Fruit fly (Drosophila melanogaster) whole organism, embryonic: ENCODE results near the gene CG7381.

ENCODE experiments used
- B-H1 ChIP-seq: fragments of 200-800 bp; sonication (Bioruptor generic); IDR thresholded peaks from 3 replicates; pipeline ENCODE4 v1.3.6; 2022; ENCODE audit warnings: missing biosample characterization, missing genetic modification characterization
- CG10321 ChIP-seq: fragments of 200-800 bp; sonication (Bioruptor generic); IDR thresholded peaks from 2 replicates; pipeline ENCODE4 v1.3.6; 2022; ENCODE audit warnings: missing biosample characterization, missing genetic modification characterization
- CG12236 ChIP-seq: fragments of 200-800 bp; sonication (Bioruptor generic); optimal IDR thresholded peaks from 2 replicates; lab custom pipeline; 2016; ENCODE audit warnings: missing biosample characterization, missing genetic modification characterization
- CG17361 ChIP-seq: fragments of 200-800 bp; sonication (Bioruptor generic); IDR thresholded peaks from 3 replicates; pipeline ENCODE4 v1.3.6; 2022; ENCODE audit warnings: missing biosample characterization, missing genetic modification characterization
- CG17612 ChIP-seq: fragments of 200-800 bp; sonication (Bioruptor generic); IDR thresholded peaks from 2 replicates; pipeline ENCODE4 v1.3.6; 2022; ENCODE audit warnings: missing biosample characterization, missing genetic modification characterization
- CG33213 ChIP-seq: fragments of 200-800 bp; sonication (Bioruptor generic); optimal IDR thresholded peaks from 3 replicates; lab custom pipeline; 2016; ENCODE audit warnings: missing biosample characterization, missing genetic modification characterization
- CG3407 ChIP-seq: fragments of 200-800 bp; sonication (Bioruptor generic); optimal IDR thresholded peaks from 2 replicates; lab custom pipeline; 2018; ENCODE audit warnings: missing biosample characterization, mild to moderate bottlenecking, missing genetic modification characterization
- CG3726 ChIP-seq: fragments of 200-800 bp; sonication (Bioruptor generic); IDR thresholded peaks from 3 replicates; pipeline ENCODE4, ENCODE4 v1.3.6; 2022; ENCODE audit warnings: missing biosample characterization, missing genetic modification characterization
- CG4282 ChIP-seq: fragments of 200-800 bp; sonication (Bioruptor generic); optimal IDR thresholded peaks from 2 replicates; lab custom pipeline; 2016; ENCODE audit warnings: missing biosample characterization, missing genetic modification characterization
- CG43689 ChIP-seq: fragments of 200-800 bp; sonication (Bioruptor generic); IDR thresholded peaks from 2 replicates; pipeline ENCODE4 v1.3.6; 2022; ENCODE audit warnings: missing biosample characterization, missing genetic modification characterization
- CG6765 ChIP-seq: fragments of 200-800 bp; sonication (Bioruptor generic); optimal IDR thresholded peaks from 3 replicates; lab custom pipeline; 2017; ENCODE audit warnings: missing biosample characterization, mild to moderate bottlenecking, missing genetic modification characterization
- CG7839 ChIP-seq: fragments of 200-800 bp; sonication (Bioruptor generic); optimal IDR thresholded peaks from 3 replicates; lab custom pipeline; 2018; ENCODE audit warnings: missing biosample characterization, mild to moderate bottlenecking, missing genetic modification characterization, moderate library complexity
- CG8281 ChIP-seq: fragments of 200-800 bp; sonication (Bioruptor generic); optimal IDR thresholded peaks from 2 replicates; lab custom pipeline; 2018; ENCODE audit warnings: missing biosample characterization, mild to moderate bottlenecking, missing genetic modification characterization, moderate library complexity
- CG8359 ChIP-seq: fragments of 200-800 bp; sonication (Bioruptor generic); optimal IDR thresholded peaks from 2 replicates; lab custom pipeline; 2017; ENCODE audit warnings: missing biosample characterization, mild to moderate bottlenecking, missing genetic modification characterization, borderline replicate concordance
- CG8765 ChIP-seq: fragments of 200-800 bp; sonication (Bioruptor generic); IDR thresholded peaks from 2 replicates; pipeline ENCODE4 v1.3.6; 2022; ENCODE audit warnings: missing biosample characterization, missing genetic modification characterization
- CG8924 ChIP-seq: fragments of 200-800 bp; optimal IDR thresholded peaks from 3 replicates; lab custom pipeline; 2019; ENCODE audit warnings: missing biosample characterization, mild to moderate bottlenecking, missing genetic modification characterization, moderate library complexity
- Dref ChIP-seq: fragments of 200-800 bp; sonication (Bioruptor generic); IDR thresholded peaks from 2 replicates; pipeline ENCODE4 v1.3.6; 2022; ENCODE audit warnings: missing biosample characterization, missing genetic modification characterization
- Eip74EF ChIP-seq, 2 experiments: fragments of 200-800 bp in 1 of 2; fragments of >200 bp in 1 of 2; sonication (Bioruptor generic) in 1 of 2; optimal IDR thresholded peaks; 2 replicates each; lab custom pipeline; 2017 to 2019; ENCODE audit warnings: missing biosample characterization in 2 of 2, missing genetic modification characterization in 2 of 2, mild to moderate bottlenecking in 1 of 2, moderate library complexity in 1 of 2
- Fer3 ChIP-seq: fragments of 200-800 bp; sonication (Bioruptor generic); optimal IDR thresholded peaks from 2 replicates; lab custom pipeline; 2018; ENCODE audit warnings: missing biosample characterization, mild to moderate bottlenecking, missing genetic modification characterization, moderate library complexity
- GATAe ChIP-seq: fragments of 200-800 bp; sonication (Bioruptor generic); conservative IDR thresholded peaks from 2 replicates; pipeline ENCODE4 v1.3.6; 2022; ENCODE audit warnings: missing biosample characterization, missing genetic modification characterization
- HLHmδ ChIP-seq: fragments of 200-800 bp; sonication (Bioruptor generic); optimal IDR thresholded peaks from 2 replicates; lab custom pipeline; 2018; ENCODE audit warnings: missing biosample characterization, mild to moderate bottlenecking, missing genetic modification characterization, moderate library complexity
- Hey ChIP-seq: fragments of 200-800 bp; sonication (Bioruptor generic); optimal IDR thresholded peaks from 3 replicates; lab custom pipeline; 2018; ENCODE audit warnings: missing biosample characterization, mild to moderate bottlenecking, missing genetic modification characterization
- Hr39 ChIP-seq: fragments of >200 bp; optimal IDR thresholded peaks from 2 replicates; lab custom pipeline; 2017
- Mrtf ChIP-seq: fragments of 200-800 bp; sonication (Bioruptor generic); IDR thresholded peaks from 3 replicates; pipeline ENCODE4 v1.3.6; 2022; ENCODE audit warnings: missing biosample characterization, missing genetic modification characterization
- Nf-YA ChIP-seq: fragments of 200-800 bp; sonication (Bioruptor generic); IDR thresholded peaks from 2 replicates; pipeline ENCODE4 v1.3.6; 2022; ENCODE audit warnings: missing biosample characterization, missing genetic modification characterization
- Oli ChIP-seq: fragments of 200-800 bp; sonication (Bioruptor generic); optimal IDR thresholded peaks from 2 replicates; lab custom pipeline; 2018; ENCODE audit warnings: missing biosample characterization, mild to moderate bottlenecking, missing genetic modification characterization, moderate library complexity
- Side ChIP-seq: fragments of 200-800 bp; sonication (Bioruptor generic); optimal IDR thresholded peaks from 2 replicates; lab custom pipeline; 2016; ENCODE audit warnings: missing biosample characterization, missing genetic modification characterization
- Six4 ChIP-seq: fragments of 200-800 bp; sonication (Bioruptor generic); optimal IDR thresholded peaks from 2 replicates; lab custom pipeline; 2016; ENCODE audit warnings: missing biosample characterization, missing genetic modification characterization
- Sox100B ChIP-seq: fragments of 200-800 bp; sonication (Bioruptor generic); optimal IDR thresholded peaks from 3 replicates; lab custom pipeline; 2018; ENCODE audit warnings: missing biosample characterization, mild to moderate bottlenecking, missing genetic modification characterization
- Sry-β ChIP-seq: fragments of 200-800 bp; sonication (Bioruptor generic); optimal IDR thresholded peaks from 2 replicates; lab custom pipeline; 2018; ENCODE audit warnings: missing biosample characterization, mild to moderate bottlenecking, missing genetic modification characterization, moderate library complexity
- bigmax ChIP-seq: fragments of 200-800 bp; sonication (Bioruptor generic); optimal IDR thresholded peaks from 2 replicates; lab custom pipeline; 2018; ENCODE audit warnings: missing biosample characterization, mild to moderate bottlenecking, missing genetic modification characterization
- chinmo ChIP-seq: fragments of 200-800 bp; sonication (Bioruptor generic); IDR thresholded peaks from 4 replicates; pipeline ENCODE4 v1.3.6; 2022; ENCODE audit warnings: missing biosample characterization, missing genetic modification characterization; ENCODE audit not compliant: partially characterized antibody
- ci ChIP-seq: fragments of 200-800 bp; sonication (Bioruptor generic); IDR thresholded peaks from 3 replicates; pipeline ENCODE4 v1.3.6; 2022; ENCODE audit warnings: missing biosample characterization, missing genetic modification characterization
- corto ChIP-seq: fragments of 200-800 bp; sonication (Bioruptor generic); optimal IDR thresholded peaks from 2 replicates; lab custom pipeline; 2016; ENCODE audit warnings: missing biosample characterization, mild to moderate bottlenecking, missing genetic modification characterization, moderate library complexity
- crp ChIP-seq, 2 experiments: fragments of 200-800 bp; sonication (Bioruptor generic); optimal IDR thresholded peaks; 2 replicates in 1 of 2; 3 replicates in 1 of 2; lab custom pipeline; 2017; ENCODE audit warnings: missing biosample characterization in 2 of 2, missing genetic modification characterization in 2 of 2, mild to moderate bottlenecking in 1 of 2, moderate library complexity in 1 of 2
- exex ChIP-seq: fragments of 200-800 bp; sonication (Bioruptor generic); optimal IDR thresholded peaks from 4 replicates; lab custom pipeline; 2018; ENCODE audit warnings: missing biosample characterization, mild to moderate bottlenecking, missing genetic modification characterization, moderate library complexity
- hkb ChIP-seq, 2 experiments: fragments of 200-800 bp in 1 of 2; fragments of >200 bp in 1 of 2; sonication (Bioruptor generic) in 1 of 2; IDR thresholded peaks in 1 of 2; optimal IDR thresholded peaks in 1 of 2; 2 replicates each; pipeline versions ENCODE4 v1.3.6 to Lab custom; 2017 to 2022; ENCODE audit warnings: missing biosample characterization in 1 of 2, missing genetic modification characterization in 1 of 2
- jumu ChIP-seq: fragments of 200-800 bp; sonication (Bioruptor generic); optimal IDR thresholded peaks from 3 replicates; lab custom pipeline; 2016; ENCODE audit warnings: missing biosample characterization, missing genetic modification characterization
- kni ChIP-seq: fragments of 200-800 bp; sonication (Bioruptor generic); optimal IDR thresholded peaks from 3 replicates; lab custom pipeline; 2017; ENCODE audit warnings: mild to moderate bottlenecking, missing biosample characterization, missing genetic modification reagents, missing genetic modification characterization
- lola ChIP-seq, 3 experiments: fragments of >200 bp in 2 of 3; fragments of 200-800 bp in 1 of 3; sonication (Bioruptor generic) in 1 of 3; optimal IDR thresholded peaks; 2 replicates each; lab custom pipeline; 2017 to 2019; ENCODE audit warnings: missing biosample characterization in 3 of 3, missing genetic modification characterization in 3 of 3, mild to moderate bottlenecking in 1 of 3, moderate library complexity in 1 of 3
- pan ChIP-seq, 4 experiments: fragments of >200 bp in 3 of 4; fragments of 200-800 bp in 1 of 4; sonication (Bioruptor generic) in 1 of 4; optimal IDR thresholded peaks in 3 of 4; IDR thresholded peaks in 1 of 4; 2 replicates each; pipeline versions ENCODE4 v1.3.6 to Lab custom; 2017 to 2022; ENCODE audit warnings: missing biosample characterization in 2 of 4, missing genetic modification characterization in 2 of 4, mixed read lengths in 1 of 4
- peb ChIP-seq: fragments of 200-800 bp; sonication (Bioruptor generic); IDR thresholded peaks from 2 replicates; pipeline ENCODE4 v1.3.6; 2022; ENCODE audit warnings: missing biosample characterization, missing genetic modification characterization
- pum ChIP-seq: fragments of 200-800 bp; sonication (Bioruptor generic); optimal IDR thresholded peaks from 2 replicates; lab custom pipeline; 2016; ENCODE audit warnings: missing biosample characterization, missing genetic modification characterization
- schlank ChIP-seq: fragments of 200-800 bp; sonication (Bioruptor generic); optimal IDR thresholded peaks from 2 replicates; lab custom pipeline; 2018; ENCODE audit warnings: missing biosample characterization, mild to moderate bottlenecking, missing genetic modification characterization
- toy ChIP-seq: fragments of 200-800 bp; sonication (Bioruptor generic); IDR thresholded peaks from 2 replicates; pipeline ENCODE4 v1.3.6; 2022; ENCODE audit warnings: missing biosample characterization, missing genetic modification characterization
- tup ChIP-seq: fragments of 200-800 bp; sonication (Bioruptor generic); optimal IDR thresholded peaks from 2 replicates; lab custom pipeline; 2016; ENCODE audit warnings: missing biosample characterization, mild to moderate bottlenecking, missing genetic modification characterization, moderate library complexity
- vvl ChIP-seq: fragments of 200-800 bp; sonication (Bioruptor generic); IDR thresholded peaks from 2 replicates; pipeline ENCODE4 v1.3.6; 2022; ENCODE audit warnings: missing biosample characterization, missing genetic modification characterization

CG7381 gene

DNA sequence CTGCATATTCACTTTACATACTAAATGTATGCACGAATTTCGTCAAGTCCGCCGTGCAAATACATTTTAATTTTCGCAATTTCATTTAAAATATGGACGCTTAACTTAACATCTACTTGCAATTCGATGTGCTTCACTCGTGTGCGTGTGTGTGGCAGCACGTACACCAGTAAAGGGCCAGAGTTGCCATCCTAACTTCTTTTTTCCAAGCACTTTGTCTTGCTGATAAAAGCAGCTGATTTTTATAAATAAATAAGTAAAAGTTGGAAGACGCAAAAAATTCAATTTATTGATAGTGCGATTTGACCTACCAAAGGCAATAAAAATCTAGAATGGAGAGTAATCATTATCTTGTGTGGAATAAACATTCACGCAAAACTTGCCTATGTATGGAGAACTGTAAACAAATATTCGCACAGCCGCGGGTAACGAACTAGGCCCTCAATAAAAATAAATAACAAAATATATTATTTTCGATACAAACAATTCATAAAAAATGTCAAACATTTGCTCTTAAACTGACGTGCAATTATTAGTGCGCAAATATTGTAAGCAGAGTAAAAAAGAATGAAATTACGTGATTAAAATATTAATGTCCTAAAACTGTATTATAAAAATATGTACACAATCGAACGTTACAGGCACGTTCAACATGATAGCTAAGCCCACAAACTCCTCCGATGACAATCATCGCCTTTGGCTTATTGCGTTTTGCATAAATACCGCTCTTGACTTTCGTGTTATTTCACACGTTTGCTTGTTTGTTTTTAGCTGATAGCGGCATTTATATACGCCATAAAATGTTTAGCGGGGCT is 5.1 kb upstream of the CG7381 start (continued):
- TF ChIP-seq GATAe: no peak
- TF ChIP-seq tup (GFP tag; lab: Kevin White, UChicago): peak; percentile 27
- TF ChIP-seq CG8924 (tag; lab: Kevin White, UChicago): peak; percentile 60
- TF ChIP-seq Eip74EF (GFP tag; optimal IDR thresholded peaks at IDR 0.05; lab: Kevin White, UChicago): no peak
- peak; percentile 29 for TF ChIP-seq kni (GFP tag; lab: Kevin White, UChicago)
- peak; percentile 60 for TF ChIP-seq Sox100B (GFP tag; lab: Kevin White, UChicago)
- no peak for TF ChIP-seq pum (GFP tag; lab: Kevin White, UChicago)
- TF ChIP-seq CG3407: no peak
- TF ChIP-seq B-H1 (GFP tag; lab: Robert Waterston, UW): no peak
- TF ChIP-seq Fer3: peak; percentile 70
- no peak for TF ChIP-seq toy (GFP tag; lab: Robert Waterston, UW)
- TF ChIP-seq Sry-β (GFP tag; lab: Kevin White, UChicago): no peak
- TF ChIP-seq Side (GFP tag; lab: Kevin White, UChicago): no peak
- TF ChIP-seq Dref (GFP tag; lab: Robert Waterston, UW): no peak
- peak; percentile 37; the same call in 1 of the 3 replicates for TF ChIP-seq ci (GFP tag; lab: Robert Waterston, UW)
- no peak for TF ChIP-seq CG4282 (GFP tag; lab: Kevin White, UChicago)
- peak; percentile 83 for TF ChIP-seq Oli (tag; lab: Kevin White, UChicago)
- TF ChIP-seq lola (GFP tag; optimal IDR thresholded peaks at IDR 0.05; lab: Kevin White, UChicago): peak in 2 of 3 experiments; percentile 56 to 63
- peak; percentile 72 for TF ChIP-seq CG7839 (tag; lab: Kevin White, UChicago)
- TF ChIP-seq CG33213 (GFP tag; lab: Kevin White, UChicago): no peak
- no peak for TF ChIP-seq CG3726 (GFP tag; lab: Robert Waterston, UW)
- peak; percentile 6; the same call in 1 of the 2 replicates for TF ChIP-seq CG43689
- no peak for TF ChIP-seq peb (GFP tag; lab: Robert Waterston, UW)
- TF ChIP-seq CG17612 (GFP tag; lab: Robert Waterston, UW): 0 out of 2 replicates have a peak, but pooled peaks have one; percentile 26
- TF ChIP-seq HLHmδ (GFP tag; lab: Kevin White, UChicago): no peak
- TF ChIP-seq CG8765 (GFP tag; lab: Robert Waterston, UW): no peak
- peak; percentile 78 for TF ChIP-seq CG6765 (GFP tag; lab: Kevin White, UChicago)
- peak; percentile 50; the same call in 1 of the 3 replicates for TF ChIP-seq Mrtf (GFP tag; lab: Robert Waterston, UW)
- TF ChIP-seq CG8281: peak; percentile 51
- TF ChIP-seq pan (optimal IDR thresholded peaks at IDR 0.05; lab: Kevin White, UChicago): no peak
- peak in 1 of 2 experiments; percentile 64 for TF ChIP-seq pan (GFP tag; optimal IDR thresholded peaks at IDR 0.05 in 1 of 2, IDR thresholded peaks at IDR 0.05 in 1 of 2)
- no peak for TF ChIP-seq hkb (optimal IDR thresholded peaks at IDR 0.05; lab: Kevin White, UChicago)
- peak; percentile 82; the same call in 1 of the 2 replicates for TF ChIP-seq hkb (GFP tag; IDR thresholded peaks at IDR 0.05; lab: Robert Waterston, UW)
- no peak for TF ChIP-seq jumu (GFP tag; lab: Kevin White, UChicago)
- TF ChIP-seq vvl: peak; percentile 37
- no peak for TF ChIP-seq Nf-YA (GFP tag; lab: Robert Waterston, UW)
- TF ChIP-seq Hey (tag; lab: Kevin White, UChicago): no peak
- peak; percentile 62; the same call in 2 of the 3 replicates for TF ChIP-seq CG17361 (GFP tag; lab: Robert Waterston, UW)
- TF ChIP-seq crp (GFP tag; optimal IDR thresholded peaks at IDR 0.05; lab: Kevin White, UChicago): peak in 1 of 2 experiments; percentile 48
- TF ChIP-seq Hr39 (lab: Kevin White, UChicago): no peak
- TF ChIP-seq exex (tag; lab: Kevin White, UChicago): no peak
- TF ChIP-seq chinmo: 0 out of 4 replicates have a peak, but pooled peaks have one; percentile 43
- TF ChIP-seq CG10321 (GFP tag; lab: Robert Waterston, UW): no peak
- TF ChIP-seq CG8359: no peak
- TF ChIP-seq CG12236 (GFP tag; lab: Kevin White, UChicago): peak; percentile 2
- TF ChIP-seq Six4 (GFP tag; lab: Kevin White, UChicago): no peak
- TF ChIP-seq schlank (tag; lab: Kevin White, UChicago): peak; percentile 37
- peak; percentile 10 for TF ChIP-seq corto
- no peak for TF ChIP-seq bigmax
